Worm (Caenorhabditis elegans) whole organism, young adult: Measurements from ENCODE around the gene esyt-2.
A peak's percentile ranks its signal among the peaks of the same experiment; 100 is the strongest.

Source experiments
- B0336.3 ChIP-seq: fragments of 200-800 bp; sonication (Bioruptor generic); IDR thresholded peaks from 2 replicates; pipeline ENCODE4 v1.3.6; 2022; ENCODE audit warnings: missing genetic modification characterization, missing compliant biosample characterization
- F22D6.2 ChIP-seq: sonication (generic microtip); optimal IDR thresholded peaks from 2 replicates; lab custom pipeline; 2016; ENCODE audit warnings: mild to moderate bottlenecking, missing genetic modification characterization, missing compliant biosample characterization
- F49E8.2 ChIP-seq: sonication (generic microtip); optimal IDR thresholded peaks from 3 replicates; lab custom pipeline; 2017; ENCODE audit warnings: missing genetic modification characterization, mild to moderate bottlenecking, missing compliant biosample characterization, antibody characterized with exemption, moderate library complexity; ENCODE audit not compliant: insufficient read depth
- F52B5.7 ChIP-seq: sonication (generic microtip); optimal IDR thresholded peaks from 2 replicates; lab custom pipeline; 2016; ENCODE audit warnings: mild to moderate bottlenecking, missing genetic modification characterization, missing compliant biosample characterization
- Y56A3A.18 ChIP-seq: fragments of 200-800 bp; sonication (Bioruptor generic); IDR thresholded peaks from 2 replicates; pipeline ENCODE4 v1.3.6; 2022; ENCODE audit warnings: missing genetic modification reagents, missing genetic modification characterization, missing compliant biosample characterization
- Y79H2A.3 ChIP-seq: fragments of 200-800 bp; sonication (Bioruptor generic); conservative IDR thresholded peaks from 2 replicates; pipeline ENCODE4 v1.3.6; 2022; ENCODE audit warnings: missing genetic modification reagents, missing genetic modification characterization, missing compliant biosample characterization
- Y95B8A.8 ChIP-seq: fragments of 200-800 bp; sonication (Bioruptor generic); IDR thresholded peaks from 2 replicates; pipeline ENCODE4 v1.3.6; 2022; ENCODE audit warnings: missing genetic modification reagents, missing genetic modification characterization, missing compliant biosample characterization
- ZK185.1 ChIP-seq: sonication (generic microtip); optimal IDR thresholded peaks from 2 replicates; lab custom pipeline; 2016; ENCODE audit warnings: mild to moderate bottlenecking, missing genetic modification characterization, missing compliant biosample characterization; ENCODE audit not compliant: poor library complexity, severe bottlenecking
- akir-1 ChIP-seq: fragments of 200-800 bp; sonication (Bioruptor generic); optimal IDR thresholded peaks from 2 replicates; lab custom pipeline; 2018; ENCODE audit warnings: mild to moderate bottlenecking, missing genetic modification characterization, moderate library complexity, missing compliant biosample characterization
- ama-1 ChIP-seq, 3 experiments: fragments of 150-350 bp in 1 of 3; sonication (generic microtip) in 2 of 3; optimal IDR thresholded peaks; 2 replicates each; lab custom pipeline; 2014 to 2018; ENCODE audit warnings: missing biosample characterization in 2 of 3, missing genetic modification characterization in 2 of 3, missing genetic modification reagents in 2 of 3
- aptf-2 ChIP-seq: fragments of 200-800 bp; sonication (Bioruptor generic); conservative IDR thresholded peaks from 2 replicates; pipeline ENCODE4 v1.3.6; 2022; ENCODE audit warnings: missing genetic modification reagents, missing genetic modification characterization, missing compliant biosample characterization
- atf-7 ChIP-seq: sonication (generic microtip); optimal IDR thresholded peaks from 2 replicates; lab custom pipeline; 2017; ENCODE audit warnings: mild to moderate bottlenecking, missing genetic modification characterization, missing compliant biosample characterization
- athp-1 ChIP-seq: sonication (generic microtip); optimal IDR thresholded peaks from 2 replicates; lab custom pipeline; 2017; ENCODE audit warnings: mild to moderate bottlenecking, missing genetic modification characterization, missing compliant biosample characterization
- attf-3 ChIP-seq: fragments of 200-800 bp; sonication (Bioruptor generic); conservative IDR thresholded peaks from 2 replicates; pipeline ENCODE4 v1.3.6; 2022; ENCODE audit warnings: missing genetic modification reagents, missing genetic modification characterization, missing compliant biosample characterization
- attf-6 ChIP-seq: fragments of 200-800 bp; sonication (Bioruptor generic); IDR thresholded peaks from 2 replicates; pipeline ENCODE4 v1.3.6; 2022; ENCODE audit warnings: missing genetic modification reagents, missing genetic modification characterization, missing compliant biosample characterization
- bed-2 ChIP-seq: fragments of 200-800 bp; sonication (Bioruptor generic); IDR thresholded peaks from 2 replicates; pipeline ENCODE4 v1.3.6; 2022; ENCODE audit warnings: missing genetic modification reagents, missing genetic modification characterization, missing compliant biosample characterization
- cebp-1 ChIP-seq, 2 experiments: fragments of 200-800 bp in 1 of 2; sonication (Bioruptor generic) in 1 of 2; sonication (generic microtip) in 1 of 2; IDR thresholded peaks in 1 of 2; optimal IDR thresholded peaks in 1 of 2; 2 replicates each; pipeline versions ENCODE4 v1.3.6 to Lab custom; 2017 to 2022; ENCODE audit warnings: missing compliant biosample characterization in 2 of 2, missing genetic modification characterization in 2 of 2, mild to moderate bottlenecking in 1 of 2, missing genetic modification reagents in 1 of 2, moderate library complexity in 1 of 2
- cebp-2 ChIP-seq: fragments of 200-800 bp; sonication (Bioruptor generic); IDR thresholded peaks from 2 replicates; pipeline ENCODE4 v1.3.6; 2022; ENCODE audit warnings: missing genetic modification characterization, missing compliant biosample characterization
- ceh-58 ChIP-seq: fragments of 200-800 bp; sonication (Bioruptor generic); IDR thresholded peaks from 2 replicates; pipeline ENCODE4 v1.3.6; 2022; ENCODE audit warnings: missing genetic modification characterization, missing compliant biosample characterization
- ceh-91 ChIP-seq: fragments of 200-800 bp; sonication (Bioruptor generic); IDR thresholded peaks from 2 replicates; pipeline ENCODE4 v1.3.6; 2022; ENCODE audit warnings: missing genetic modification reagents, missing genetic modification characterization, missing compliant biosample characterization
- die-1 ChIP-seq: sonication (generic microtip); optimal IDR thresholded peaks from 2 replicates; lab custom pipeline; 2016; ENCODE audit warnings: missing genotype, mild to moderate bottlenecking, missing genetic modification characterization, missing compliant biosample characterization
- dox-1 ChIP-seq: fragments of 200-800 bp; sonication (Bioruptor generic); IDR thresholded peaks from 2 replicates; pipeline ENCODE4 v1.3.6; 2022; ENCODE audit warnings: missing genetic modification reagents, missing genetic modification characterization, missing compliant biosample characterization
- efl-1 ChIP-seq: fragments of 150-350 bp; optimal IDR thresholded peaks from 2 replicates; lab custom pipeline; 2014; ENCODE audit warnings: missing biosample characterization, missing genetic modification reagents, missing genetic modification characterization
- gei-17 ChIP-seq: fragments of 200-800 bp; sonication (Bioruptor generic); optimal IDR thresholded peaks from 2 replicates; lab custom pipeline; 2018; ENCODE audit warnings: mild to moderate bottlenecking, missing genetic modification characterization, missing compliant biosample characterization
- hlh-12 ChIP-seq: sonication (generic microtip); optimal IDR thresholded peaks from 2 replicates; lab custom pipeline; 2016; ENCODE audit warnings: missing genetic modification characterization, missing compliant biosample characterization
- hmg-1.2 ChIP-seq: fragments of 200-800 bp; sonication (Bioruptor generic); IDR thresholded peaks from 2 replicates; pipeline ENCODE4 v1.3.6; 2022; ENCODE audit warnings: missing genetic modification reagents, missing genetic modification characterization, missing compliant biosample characterization
- hrde-1 ChIP-seq: sonication (generic microtip); optimal IDR thresholded peaks from 2 replicates; lab custom pipeline; 2016; ENCODE audit warnings: missing genetic modification characterization, mild to moderate bottlenecking, missing compliant biosample characterization, moderate library complexity, missing genotype, missing genetic modification reagents, borderline replicate concordance
- hsf-1 ChIP-seq: fragments of 200-800 bp; sonication (Bioruptor generic); IDR thresholded peaks from 2 replicates; pipeline ENCODE4 v1.3.6; 2022; ENCODE audit warnings: missing genetic modification reagents, missing genetic modification characterization, missing compliant biosample characterization
- lin-40 ChIP-seq: sonication (generic microtip); optimal IDR thresholded peaks from 2 replicates; lab custom pipeline; 2016; ENCODE audit warnings: missing genetic modification characterization, mild to moderate bottlenecking, missing compliant biosample characterization, missing genotype, missing genetic modification reagents
- lin-54 ChIP-seq: fragments of 200-800 bp; sonication (Bioruptor generic); optimal IDR thresholded peaks from 2 replicates; lab custom pipeline; 2018; ENCODE audit warnings: mild to moderate bottlenecking, missing genetic modification characterization, missing compliant biosample characterization
- lsl-1 ChIP-seq: fragments of 200-800 bp; sonication (Bioruptor generic); optimal IDR thresholded peaks from 2 replicates; lab custom pipeline; 2018; ENCODE audit warnings: mild to moderate bottlenecking, missing genetic modification characterization, moderate library complexity, missing compliant biosample characterization
- madf-6 ChIP-seq: fragments of 200-800 bp; sonication (Bioruptor generic); IDR thresholded peaks from 2 replicates; pipeline ENCODE4 v1.3.6; 2022; ENCODE audit warnings: missing genetic modification reagents, missing genetic modification characterization, missing compliant biosample characterization
- madf-8 ChIP-seq: fragments of 200-800 bp; sonication (Bioruptor generic); conservative IDR thresholded peaks from 2 replicates; pipeline ENCODE4 v1.3.6; 2022; ENCODE audit warnings: missing genetic modification reagents, missing genetic modification characterization, missing compliant biosample characterization
- mel-28 ChIP-seq: sonication (generic microtip); optimal IDR thresholded peaks from 2 replicates; lab custom pipeline; 2016; ENCODE audit warnings: borderline replicate concordance, mild to moderate bottlenecking, missing genetic modification characterization, missing compliant biosample characterization
- nhr-179 ChIP-seq: sonication (generic microtip); optimal IDR thresholded peaks from 2 replicates; lab custom pipeline; 2016; ENCODE audit warnings: mild to moderate bottlenecking, missing genetic modification characterization, missing compliant biosample characterization
- nhr-27 ChIP-seq: fragments of 200-800 bp; sonication (Bioruptor generic); optimal IDR thresholded peaks from 2 replicates; lab custom pipeline; 2018; ENCODE audit warnings: mild to moderate bottlenecking, missing genetic modification characterization, moderate library complexity, missing compliant biosample characterization
- nhr-80 ChIP-seq: sonication (generic microtip); optimal IDR thresholded peaks from 2 replicates; lab custom pipeline; 2016; ENCODE audit warnings: missing genetic modification characterization, missing compliant biosample characterization
- rcor-1 ChIP-seq: fragments of 200-800 bp; sonication (Bioruptor generic); IDR thresholded peaks from 2 replicates; pipeline ENCODE4 v1.3.6; 2022; ENCODE audit warnings: missing genetic modification reagents, missing genetic modification characterization, missing compliant biosample characterization
- repo-1 ChIP-seq: sonication (generic microtip); optimal IDR thresholded peaks from 2 replicates; lab custom pipeline; 2017; ENCODE audit warnings: mild to moderate bottlenecking, missing genetic modification characterization, missing compliant biosample characterization
- snpc-1.1 ChIP-seq: sonication (generic microtip); optimal IDR thresholded peaks from 2 replicates; lab custom pipeline; 2017; ENCODE audit warnings: missing genetic modification characterization, mild to moderate bottlenecking, missing compliant biosample characterization, antibody characterized with exemption, moderate library complexity, missing genotype, missing genetic modification reagents; ENCODE audit not compliant: insufficient read depth
- snpc-4 ChIP-seq, 5 experiments: fragments of 150-350 bp in 1 of 5; sonication (generic microtip) in 4 of 5; optimal IDR thresholded peaks; 2 replicates each; lab custom pipeline; 2014 to 2018; ENCODE audit warnings: missing genetic modification characterization in 5 of 5, missing biosample characterization in 3 of 5, antibody characterized with exemption in 2 of 5, mild to moderate bottlenecking in 2 of 5, missing compliant biosample characterization in 2 of 5, missing genotype in 2 of 5, moderate library complexity in 2 of 5, missing genetic modification reagents in 1 of 5
- tlf-1 ChIP-seq: fragments of 200-800 bp; sonication (Bioruptor generic); optimal IDR thresholded peaks from 2 replicates; lab custom pipeline; 2018; ENCODE audit warnings: mild to moderate bottlenecking, missing genetic modification characterization, missing compliant biosample characterization
- unc-130 ChIP-seq: sonication (generic microtip); optimal IDR thresholded peaks from 2 replicates; lab custom pipeline; 2016; ENCODE audit warnings: missing genetic modification reagents, missing genetic modification characterization, missing compliant biosample characterization

esyt-2 gene

ce11 chrIII:6206161-6206853 is 24.5 kb downstream of the esyt-2 start, which contains the start of the genes sna-3 and rps-3 (continued):
- TF ChIP-seq bed-2 (GFP tag; lab: Robert Waterston, UW) (no peak), aptf-2 (GFP tag; lab: Robert Waterston, UW) (no peak), ceh-91 (peak; percentile 38; the same call in 1 of the 2 replicates), hsf-1 (peak; percentile 58; the same call in 1 of the 2 replicates), Y95B8A.8 (GFP tag; lab: Robert Waterston, UW) (0 out of 2 replicates have a peak, but pooled peaks have one; percentile 42), madf-8 (GFP tag; lab: Robert Waterston, UW) (no peak), ceh-58 (GFP tag; lab: Robert Waterston, UW) (no peak), ZK185.1 (peak; percentile 40), B0336.3 (no peak), mel-28 (tag; lab: Kevin White, UChicago) (no peak), lin-54 (GFP tag; lab: Kevin White, UChicago) (peak; percentile 67), snpc-1.1 (tag; lab: Kevin White, UChicago) (peak; percentile 66), attf-3 (GFP tag; lab: Robert Waterston, UW) (peak; percentile 61), gei-17 (no peak), madf-6 (GFP tag; lab: Robert Waterston, UW) (peak; percentile 58), lin-40 (tag; lab: Kevin White, UChicago) (peak; percentile 27), nhr-80 (tag; lab: Kevin White, UChicago) (peak; percentile 54), cebp-1 (GFP tag; IDR thresholded peaks at IDR 0.05; lab: Robert Waterston, UW) (0 out of 2 replicates have a peak, but pooled peaks have one; percentile 13), cebp-1 (tag; optimal IDR thresholded peaks at IDR 0.05; lab: Kevin White, UChicago) (peak; percentile 62), dox-1 (GFP tag; lab: Robert Waterston, UW) (0 out of 2 replicates have a peak, but pooled peaks have one; percentile 18), efl-1 (GFP tag; lab: Kevin White, UChicago) (peak; percentile 48), snpc-4 (GFP tag; optimal IDR thresholded peaks at IDR 0.05; lab: Kevin White, UChicago) (peak; percentile 10), snpc-4 (tag; optimal IDR thresholded peaks at IDR 0.05; lab: Kevin White, UChicago) (peak; percentile 26 to 69 (median 42)), Y56A3A.18 (GFP tag; lab: Robert Waterston, UW) (no peak), cebp-2 (GFP tag; lab: Robert Waterston, UW) (no peak), athp-1 (tag; lab: Kevin White, UChicago) (no peak), hmg-1.2 (peak; percentile 86), nhr-27 (tag; lab: Kevin White, UChicago) (no peak), F22D6.2 (no peak), Y79H2A.3 (GFP tag; lab: Robert Waterston, UW) (no peak), nhr-179 (tag; lab: Kevin White, UChicago) (no peak), lsl-1 (GFP tag; lab: Kevin White, UChicago) (peak; percentile 58), rcor-1 (no peak), repo-1 (tag; lab: Kevin White, UChicago) (no peak)

- TF ChIP-seq efl-1 (GFP tag; lab: Kevin White, UChicago) (peak; percentile 9), F49E8.2 (tag; lab: Kevin White, UChicago) (peak; percentile 85), athp-1 (tag; lab: Kevin White, UChicago) (peak; percentile 40), F52B5.7 (tag; lab: Kevin White, UChicago) (no peak), snpc-4 (GFP tag; optimal IDR thresholded peaks at IDR 0.05; lab: Kevin White, UChicago) (no peak), snpc-4 (tag; optimal IDR thresholded peaks at IDR 0.05; lab: Kevin White, UChicago) (peak in 2 of 4 experiments; percentile 4 to 32), hsf-1 (peak; percentile 81), hrde-1 (tag; lab: Kevin White, UChicago) (peak; percentile 93), attf-6 (GFP tag; lab: Robert Waterston, UW) (peak; percentile 68; the same call in 1 of the 2 replicates), lin-54 (GFP tag; lab: Kevin White, UChicago) (peak; percentile 46), unc-130 (GFP tag; lab: Kevin White, UChicago) (peak; percentile 48), die-1 (peak; percentile 7), hmg-1.2 (peak; percentile 34), akir-1 (GFP tag; lab: Kevin White, UChicago) (no peak), attf-3 (GFP tag; lab: Robert Waterston, UW) (0 out of 2 replicates have a peak, but pooled peaks have one; percentile 7), tlf-1 (GFP tag; lab: Kevin White, UChicago) (peak; percentile 14), ama-1 (optimal IDR thresholded peaks at IDR 0.05; lab: Kevin White, UChicago) (no peak), ama-1 (GFP tag; optimal IDR thresholded peaks at IDR 0.05; lab: Kevin White, UChicago) (peak; percentile 53 to 65), atf-7 (tag; lab: Kevin White, UChicago) (no peak), ceh-58 (GFP tag; lab: Robert Waterston, UW) (0 out of 2 replicates have a peak, but pooled peaks have one; percentile 29), lin-40 (tag; lab: Kevin White, UChicago) (no peak), hlh-12 (tag; lab: Kevin White, UChicago) (no peak)
Observed at ce11 chrIII:6202440-6202839, 28.3 kb downstream of the esyt-2 start.
